Fruit fly (Drosophila melanogaster): ENCODE measurements around the gene msd1.

dm6 chr3L:1342133-1342580, 10.6 kb downstream of the msd1 start, which contains the start of gene indra:
- TF ChIP-seq psq (optimal IDR thresholded peaks at IDR 0.05) (no peak), Myc (optimal IDR thresholded peaks at IDR 0.05) (no peak), h (optimal IDR thresholded peaks at IDR 0.05) (no peak), Sin3A (optimal IDR thresholded peaks at IDR 0.05) (no peak), insv (optimal IDR thresholded peaks at IDR 0.05) (no peak), ttk (optimal IDR thresholded peaks at IDR 0.05) (no peak)

Data from Kc167 (cell line).